Worm (Caenorhabditis elegans): ENCODE results near the gene R08E3.3.

Gene R08E3.3

DNA sequence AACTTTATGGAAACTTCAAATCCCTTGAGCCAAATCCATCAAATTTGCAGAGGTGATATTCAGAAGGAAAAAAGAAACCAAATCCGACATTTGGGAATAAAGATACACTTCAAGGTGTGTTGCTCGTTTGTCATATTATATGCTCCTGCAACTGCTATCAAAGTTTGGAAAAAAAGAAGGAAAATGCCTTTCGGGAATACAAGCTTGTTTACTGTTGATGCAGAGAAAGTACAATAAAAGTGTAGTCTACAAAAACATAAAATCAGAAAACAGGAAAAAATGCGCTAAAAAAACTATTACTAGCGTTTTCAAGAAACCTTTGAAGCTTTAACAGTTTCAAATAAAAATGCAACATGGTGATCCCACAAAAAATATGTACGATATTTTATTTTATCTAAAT, 27.8 kb upstream of the R08E3.3 start:
- TF ChIP-seq nhr-67 (tag; optimal IDR thresholded peaks at IDR 0.05) = no peak
- TF ChIP-seq nhr-77 (tag; optimal IDR thresholded peaks at IDR 0.05) = no peak
- TF ChIP-seq aly-2 (tag; optimal IDR thresholded peaks at IDR 0.05) = no peak
- TF ChIP-seq nhr-43 (tag; optimal IDR thresholded peaks at IDR 0.05; ENCODE audit: poor library complexity, severe bottlenecking) = no peak
- TF ChIP-seq nhr-76 (tag; optimal IDR thresholded peaks at IDR 0.05) = no peak
- no peak for TF ChIP-seq elt-2 (tag; optimal IDR thresholded peaks at IDR 0.05)
- TF ChIP-seq elt-3 (tag; optimal IDR thresholded peaks at IDR 0.05) = no peak
- no peak for TF ChIP-seq nhr-23 (tag; optimal IDR thresholded peaks at IDR 0.05)
- TF ChIP-seq egl-27 (tag; optimal IDR thresholded peaks at IDR 0.05) = no peak
- TF ChIP-seq unc-62 (GFP tag; optimal IDR thresholded peaks at IDR 0.05) = no peak
- TF ChIP-seq pha-4 (tag; optimal IDR thresholded peaks at IDR 0.05) = no peak
- TF ChIP-seq pqm-1 (tag; optimal IDR thresholded peaks at IDR 0.05) = no peak
- no peak for TF ChIP-seq nhr-237 (tag; optimal IDR thresholded peaks at IDR 0.05)
- TF ChIP-seq R02D3.7 (tag; optimal IDR thresholded peaks at IDR 0.05) = no peak
- TF ChIP-seq nhr-11 (tag; optimal IDR thresholded peaks at IDR 0.05) = no peak
- TF ChIP-seq nhr-12 (tag; optimal IDR thresholded peaks at IDR 0.05) = no peak
- no peak for TF ChIP-seq mdl-1 (tag; optimal IDR thresholded peaks at IDR 0.05)
- TF ChIP-seq skn-1 (tag; optimal IDR thresholded peaks at IDR 0.05) = no peak
- no peak for TF ChIP-seq ceh-82 (tag; optimal IDR thresholded peaks at IDR 0.05)
- no peak for TF ChIP-seq egl-5 (tag; optimal IDR thresholded peaks at IDR 0.05)

DNA sequence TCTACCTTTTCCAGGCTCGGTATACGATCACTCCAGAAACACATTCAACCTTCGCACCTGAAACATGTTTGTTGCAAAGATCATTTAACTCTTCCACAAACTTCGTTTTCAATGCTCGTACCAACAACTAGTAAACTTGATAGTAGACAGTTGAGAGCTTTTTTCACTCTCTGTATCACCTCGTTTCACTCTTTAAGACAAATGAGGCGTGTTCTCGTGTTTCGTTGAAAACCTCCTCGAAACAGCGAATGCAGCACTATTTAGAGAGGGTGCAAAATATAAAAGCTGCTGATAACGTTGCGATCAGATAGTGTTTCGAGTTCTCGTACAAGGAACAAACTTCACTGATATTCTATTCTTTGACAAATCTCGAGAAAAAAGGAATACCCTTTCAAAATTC, 25.4 kb upstream of the R08E3.3 start, which contains the start of gene F43C9.1:
TSS of gene F43C9.1 (plus strand) at position 301 of the 400 bp plus-strand sequence.
- TF ChIP-seq elt-2 (tag; optimal IDR thresholded peaks at IDR 0.05) = peak; percentile 61
- TF ChIP-seq hmg-11 (tag; optimal IDR thresholded peaks at IDR 0.05) = no peak
- no peak for TF ChIP-seq aly-2 (tag; optimal IDR thresholded peaks at IDR 0.05)
- TF ChIP-seq ZK546.5 (tag; optimal IDR thresholded peaks at IDR 0.05) = no peak
- peak; percentile 15 for TF ChIP-seq pqm-1 (tag; optimal IDR thresholded peaks at IDR 0.05)
- no peak for TF ChIP-seq fos-1 (tag; optimal IDR thresholded peaks at IDR 0.05)
- TF ChIP-seq nhr-12 (tag; optimal IDR thresholded peaks at IDR 0.05) = no peak
- no peak for TF ChIP-seq nhr-77 (tag; optimal IDR thresholded peaks at IDR 0.05)
- TF ChIP-seq nhr-237 (tag; optimal IDR thresholded peaks at IDR 0.05) = no peak
- TF ChIP-seq ceh-28 (tag; optimal IDR thresholded peaks at IDR 0.05) = no peak

DNA sequence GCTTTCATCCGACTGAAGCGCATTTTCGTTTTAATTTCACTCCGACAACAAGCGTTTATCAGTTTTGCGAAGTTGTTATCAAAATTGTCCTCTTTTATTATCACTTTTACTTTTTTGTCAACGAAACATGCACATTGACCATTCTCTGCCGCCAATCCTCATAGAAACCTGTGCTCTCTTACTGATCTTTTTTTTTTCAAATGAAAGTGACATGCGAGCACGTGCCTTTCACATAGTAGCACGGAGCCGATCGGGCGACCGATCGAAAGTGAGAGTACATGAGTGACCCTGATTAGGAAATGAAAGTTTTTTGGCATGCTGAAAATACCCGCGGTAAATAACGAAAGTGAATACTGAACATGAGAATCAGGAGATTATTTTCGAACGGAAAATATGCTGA, 24.3 kb upstream of the R08E3.3 start:
- peak; percentile 99 for TF ChIP-seq elt-2 (tag; optimal IDR thresholded peaks at IDR 0.05)
- no peak for TF ChIP-seq nhr-77 (tag; optimal IDR thresholded peaks at IDR 0.05)
- no peak for TF ChIP-seq aly-2 (tag; optimal IDR thresholded peaks at IDR 0.05)
- TF ChIP-seq sea-2 (GFP tag; optimal IDR thresholded peaks at IDR 0.05) = no peak
- TF ChIP-seq mml-1 (tag; optimal IDR thresholded peaks at IDR 0.05) = no peak
- TF ChIP-seq jun-1 (tag; optimal IDR thresholded peaks at IDR 0.05) = peak; percentile 85
- no peak for TF ChIP-seq eor-1 (tag; optimal IDR thresholded peaks at IDR 0.05)
- TF ChIP-seq nhr-76 (tag; optimal IDR thresholded peaks at IDR 0.05) = no peak
- peak; percentile 62 for TF ChIP-seq pha-4 (tag; optimal IDR thresholded peaks at IDR 0.05)
- peak; percentile 98 for TF ChIP-seq pqm-1 (tag; optimal IDR thresholded peaks at IDR 0.05)
- no peak for TF ChIP-seq skn-1 (tag; optimal IDR thresholded peaks at IDR 0.05)

- TF ChIP-seq elt-2 (tag; optimal IDR thresholded peaks at IDR 0.05) = peak; percentile 98
- no peak for TF ChIP-seq R02D3.7 (tag; optimal IDR thresholded peaks at IDR 0.05)
- TF ChIP-seq egl-5 (tag; optimal IDR thresholded peaks at IDR 0.05) = no peak
- peak; percentile 18 for TF ChIP-seq lsy-12 (tag; optimal IDR thresholded peaks at IDR 0.05)
- TF ChIP-seq daf-12 (tag; optimal IDR thresholded peaks at IDR 0.05) = no peak
- TF ChIP-seq fkh-10 (GFP tag; optimal IDR thresholded peaks at IDR 0.05) = no peak
- TF ChIP-seq hmg-11 (tag; optimal IDR thresholded peaks at IDR 0.05) = no peak
- no peak for TF ChIP-seq lin-15B (tag; optimal IDR thresholded peaks at IDR 0.05)
- TF ChIP-seq sea-2 (GFP tag; optimal IDR thresholded peaks at IDR 0.05) = no peak
- no peak for TF ChIP-seq egl-27 (tag; optimal IDR thresholded peaks at IDR 0.05)
- no peak for TF ChIP-seq zag-1 (tag; optimal IDR thresholded peaks at IDR 0.05)
- peak; percentile 95 for TF ChIP-seq pqm-1 (tag; optimal IDR thresholded peaks at IDR 0.05)
- TF ChIP-seq nhr-237 (tag; optimal IDR thresholded peaks at IDR 0.05) = no peak
- no peak for TF ChIP-seq elt-3 (tag; optimal IDR thresholded peaks at IDR 0.05)
- TF ChIP-seq tbx-2 (tag; optimal IDR thresholded peaks at IDR 0.05) = no peak
- TF ChIP-seq nhr-28 (tag; optimal IDR thresholded peaks at IDR 0.05) = no peak
- TF ChIP-seq elt-1 (tag; optimal IDR thresholded peaks at IDR 0.05) = no peak
- TF ChIP-seq lin-39 (tag; optimal IDR thresholded peaks at IDR 0.05) = no peak
- no peak for TF ChIP-seq aly-2 (tag; optimal IDR thresholded peaks at IDR 0.05)
- TF ChIP-seq nfya-1 (tag; optimal IDR thresholded peaks at IDR 0.05; ENCODE audit: insufficient read depth) = peak; percentile 3
- no peak for TF ChIP-seq ztf-4 (tag; optimal IDR thresholded peaks at IDR 0.05)
- TF ChIP-seq nhr-77 (tag; optimal IDR thresholded peaks at IDR 0.05) = no peak
- TF ChIP-seq ama-1 (optimal IDR thresholded peaks at IDR 0.05) = no peak
- no peak for TF ChIP-seq nhr-76 (tag; optimal IDR thresholded peaks at IDR 0.05)
- no peak for TF ChIP-seq ceh-9 (tag; optimal IDR thresholded peaks at IDR 0.05)
- TF ChIP-seq ztf-11 (tag; optimal IDR thresholded peaks at IDR 0.05) = no peak
- peak; percentile 79 for TF ChIP-seq jun-1 (tag; optimal IDR thresholded peaks at IDR 0.05)
- no peak for TF ChIP-seq nhr-11 (tag; optimal IDR thresholded peaks at IDR 0.05)
- TF ChIP-seq snpc-4 (tag; optimal IDR thresholded peaks at IDR 0.05) = no peak
- no peak for TF ChIP-seq ZK546.5 (tag; optimal IDR thresholded peaks at IDR 0.05)
- TF ChIP-seq nhr-43 (tag; optimal IDR thresholded peaks at IDR 0.05; ENCODE audit: poor library complexity, severe bottlenecking) = peak; percentile 66
- no peak for TF ChIP-seq nhr-67 (tag; optimal IDR thresholded peaks at IDR 0.05)
- TF ChIP-seq ceh-16 (tag; optimal IDR thresholded peaks at IDR 0.05) = no peak
- TF ChIP-seq fkh-2 (tag; optimal IDR thresholded peaks at IDR 0.05) = no peak
- TF ChIP-seq ceh-28 (tag; optimal IDR thresholded peaks at IDR 0.05) = no peak
Observed at ce11 chrX:4795329-4795728, 23.1 kb upstream of the R08E3.3 start.

Data from whole organism, L3 larva.